Worm (Caenorhabditis elegans) whole organism, late embryonic: ENCODE measurements around the gene F40A3.4.

Experiments
- C38D4.7 ChIP-seq: fragments of 200-800 bp; sonication (Bioruptor generic); optimal IDR thresholded peaks from 2 replicates; lab custom pipeline; 2018; ENCODE audit warnings: mild to moderate bottlenecking, missing genetic modification characterization, moderate library complexity, missing compliant biosample characterization
- F13H6.1 ChIP-seq: sonication (generic microtip); optimal IDR thresholded peaks from 2 replicates; lab custom pipeline; 2016; ENCODE audit warnings: missing genetic modification characterization, missing compliant biosample characterization
- K02D7.2 ChIP-seq: sonication (generic microtip); optimal IDR thresholded peaks from 2 replicates; lab custom pipeline; 2017; ENCODE audit warnings: mild to moderate bottlenecking, missing genetic modification characterization, missing compliant biosample characterization
- K09A11.1 ChIP-seq: sonication (generic microtip); optimal IDR thresholded peaks from 2 replicates; lab custom pipeline; 2017; ENCODE audit warnings: antibody characterized with exemption, mild to moderate bottlenecking, missing genetic modification characterization, missing compliant biosample characterization; ENCODE audit not compliant: insufficient read depth
- ahr-1 ChIP-seq: sonication (generic microtip); optimal IDR thresholded peaks from 2 replicates; lab custom pipeline; 2016; ENCODE audit warnings: missing genetic modification characterization, missing compliant biosample characterization
- ama-1 ChIP-seq: fragments of 150-350 bp; optimal IDR thresholded peaks from 2 replicates; lab custom pipeline; 2014
- ceh-22 ChIP-seq: sonication (generic microtip); optimal IDR thresholded peaks from 2 replicates; lab custom pipeline; 2017; ENCODE audit warnings: missing biosample characterization, missing genetic modification characterization
- ceh-24 ChIP-seq: sonication (generic microtip); optimal IDR thresholded peaks from 2 replicates; lab custom pipeline; 2016; ENCODE audit warnings: mild to moderate bottlenecking, missing genetic modification characterization, missing compliant biosample characterization
- ceh-30 ChIP-seq: fragments of 150-350 bp; optimal IDR thresholded peaks from 2 replicates; lab custom pipeline; 2014; ENCODE audit warnings: missing biosample characterization, missing genetic modification characterization
- ceh-6 ChIP-seq: fragments of 200-800 bp; sonication (Bioruptor generic); optimal IDR thresholded peaks from 2 replicates; lab custom pipeline; 2018; ENCODE audit warnings: mild to moderate bottlenecking, missing genetic modification characterization, missing compliant biosample characterization
- ceh-9 ChIP-seq: sonication (generic microtip); optimal IDR thresholded peaks from 2 replicates; lab custom pipeline; 2016; ENCODE audit warnings: mild to moderate bottlenecking, missing genetic modification characterization, inconsistent platforms, missing compliant biosample characterization
- dmd-4 ChIP-seq: sonication (generic microtip); optimal IDR thresholded peaks from 2 replicates; lab custom pipeline; 2016; ENCODE audit warnings: borderline replicate concordance, missing genetic modification characterization, missing compliant biosample characterization
- dve-1 ChIP-seq: sonication (generic microtip); optimal IDR thresholded peaks from 2 replicates; lab custom pipeline; 2017; ENCODE audit warnings: antibody characterized with exemption, mild to moderate bottlenecking, missing genetic modification characterization, missing compliant biosample characterization
- elt-2 ChIP-seq: sonication (generic microtip); optimal IDR thresholded peaks from 2 replicates; lab custom pipeline; 2016; ENCODE audit warnings: missing genetic modification reagents, missing genetic modification characterization, missing compliant biosample characterization
- elt-4 ChIP-seq: sonication (generic microtip); optimal IDR thresholded peaks from 2 replicates; lab custom pipeline; 2016; ENCODE audit warnings: missing genetic modification characterization, missing compliant biosample characterization
- ets-4 ChIP-seq: sonication (generic microtip); optimal IDR thresholded peaks from 2 replicates; lab custom pipeline; 2016; ENCODE audit warnings: missing genetic modification characterization, missing compliant biosample characterization
- fkh-10 ChIP-seq: fragments of 150-350 bp; optimal IDR thresholded peaks from 2 replicates; lab custom pipeline; 2014; ENCODE audit warnings: missing biosample characterization, missing genetic modification reagents, missing genetic modification characterization
- fkh-6 ChIP-seq: sonication (generic microtip); optimal IDR thresholded peaks from 2 replicates; lab custom pipeline; 2016; ENCODE audit warnings: missing genetic modification characterization, missing compliant biosample characterization
- gmeb-2 ChIP-seq: sonication (generic microtip); optimal IDR thresholded peaks from 2 replicates; lab custom pipeline; 2016; ENCODE audit warnings: missing genetic modification characterization, inconsistent platforms, missing compliant biosample characterization
- hlh-13 ChIP-seq: fragments of 200-800 bp; sonication (Bioruptor generic); optimal IDR thresholded peaks from 2 replicates; lab custom pipeline; 2018; ENCODE audit warnings: mild to moderate bottlenecking, missing genetic modification characterization, missing compliant biosample characterization
- hlh-15 ChIP-seq: sonication (generic microtip); optimal IDR thresholded peaks from 2 replicates; lab custom pipeline; 2016; ENCODE audit warnings: missing genetic modification characterization, missing compliant biosample characterization
- hlh-30 ChIP-seq: sonication (generic microtip); optimal IDR thresholded peaks from 2 replicates; lab custom pipeline; 2017; ENCODE audit warnings: antibody characterized with exemption, missing genetic modification characterization, missing compliant biosample characterization; ENCODE audit not compliant: insufficient read depth
- hlh-6 ChIP-seq: sonication (generic microtip); optimal IDR thresholded peaks from 2 replicates; lab custom pipeline; 2016; ENCODE audit warnings: missing genotype, missing genetic modification characterization, missing compliant biosample characterization
- lim-6 ChIP-seq: sonication (generic microtip); optimal IDR thresholded peaks from 2 replicates; lab custom pipeline; 2016; ENCODE audit warnings: missing genetic modification characterization, missing compliant biosample characterization
- lin-11 ChIP-seq: fragments of 200-800 bp; sonication (Bioruptor generic); optimal IDR thresholded peaks from 2 replicates; lab custom pipeline; 2018; ENCODE audit warnings: mild to moderate bottlenecking, missing genetic modification characterization, missing compliant biosample characterization
- madf-2 ChIP-seq: sonication (generic microtip); optimal IDR thresholded peaks from 2 replicates; lab custom pipeline; 2017; ENCODE audit warnings: missing genetic modification characterization, missing compliant biosample characterization
- mec-3 ChIP-seq: sonication (generic microtip); optimal IDR thresholded peaks from 2 replicates; lab custom pipeline; 2016; ENCODE audit warnings: borderline replicate concordance, missing genetic modification characterization, missing compliant biosample characterization
- nfya-1 ChIP-seq: sonication (generic microtip); optimal IDR thresholded peaks from 2 replicates; lab custom pipeline; 2017; ENCODE audit warnings: missing genetic modification characterization, mild to moderate bottlenecking, missing compliant biosample characterization, antibody characterized with exemption, moderate library complexity
- nhr-232 ChIP-seq: sonication (generic microtip); optimal IDR thresholded peaks from 2 replicates; lab custom pipeline; 2016; ENCODE audit warnings: missing genetic modification characterization, missing compliant biosample characterization
- pat-9 ChIP-seq: fragments of 200-800 bp; sonication (Bioruptor generic); optimal IDR thresholded peaks from 2 replicates; lab custom pipeline; 2018; ENCODE audit warnings: mild to moderate bottlenecking, missing genetic modification characterization, moderate library complexity, missing compliant biosample characterization
- pax-1 ChIP-seq: fragments of 150-350 bp; optimal IDR thresholded peaks from 2 replicates; lab custom pipeline; 2014; ENCODE audit warnings: missing biosample characterization, missing genetic modification characterization
- pha-2 ChIP-seq: sonication (generic microtip); optimal IDR thresholded peaks from 2 replicates; lab custom pipeline; 2017; ENCODE audit warnings: mild to moderate bottlenecking, missing genetic modification characterization, missing compliant biosample characterization
- pha-4 ChIP-seq: fragments of 150-350 bp; optimal IDR thresholded peaks from 2 replicates; lab custom pipeline; 2018; ENCODE audit warnings: missing biosample characterization, missing genetic modification reagents, missing genetic modification characterization
- rnt-1 ChIP-seq: sonication (generic microtip); optimal IDR thresholded peaks from 2 replicates; lab custom pipeline; 2016; ENCODE audit warnings: missing genetic modification characterization, missing compliant biosample characterization
- sdc-2 ChIP-seq: sonication (generic microtip); optimal IDR thresholded peaks from 2 replicates; lab custom pipeline; 2016; ENCODE audit warnings: missing genotype, missing genetic modification characterization, missing compliant biosample characterization
- sox-2 ChIP-seq: fragments of 200-800 bp; sonication (Bioruptor generic); IDR thresholded peaks from 2 replicates; pipeline ENCODE4 v1.3.6; 2022; ENCODE audit warnings: missing genetic modification reagents, missing genetic modification characterization, missing compliant biosample characterization
- sox-4 ChIP-seq: sonication (generic microtip); optimal IDR thresholded peaks from 2 replicates; lab custom pipeline; 2017; ENCODE audit warnings: mild to moderate bottlenecking, missing genetic modification characterization, inconsistent platforms, missing compliant biosample characterization
- syd-9 ChIP-seq: sonication (generic microtip); optimal IDR thresholded peaks from 2 replicates; lab custom pipeline; 2016; ENCODE audit warnings: mild to moderate bottlenecking, missing genetic modification characterization, moderate library complexity, missing compliant biosample characterization
- tbx-2 ChIP-seq: sonication (generic microtip); optimal IDR thresholded peaks from 2 replicates; lab custom pipeline; 2016; ENCODE audit warnings: missing genetic modification characterization, missing compliant biosample characterization
- tbx-7 ChIP-seq: sonication (generic microtip); optimal IDR thresholded peaks from 2 replicates; lab custom pipeline; 2016; ENCODE audit warnings: missing genotype, missing genetic modification characterization, missing compliant biosample characterization
- ttx-3 ChIP-seq: sonication (generic microtip); optimal IDR thresholded peaks from 2 replicates; lab custom pipeline; 2016; ENCODE audit warnings: missing genetic modification reagents, missing genetic modification characterization, missing compliant biosample characterization
- unc-3 ChIP-seq, 2 experiments: fragments of 200-800 bp in 1 of 2; sonication (Bioruptor generic) in 1 of 2; sonication (generic microtip) in 1 of 2; conservative IDR thresholded peaks in 1 of 2; optimal IDR thresholded peaks in 1 of 2; 2 replicates each; pipeline versions ENCODE4 v1.3.6 to Lab custom; 2016 to 2022; ENCODE audit warnings: missing compliant biosample characterization in 2 of 2, missing genetic modification characterization in 2 of 2, missing genetic modification reagents in 1 of 2
- zip-5 ChIP-seq: sonication (generic microtip); optimal IDR thresholded peaks from 2 replicates; lab custom pipeline; 2016; ENCODE audit warnings: missing genetic modification characterization, missing compliant biosample characterization

The F40A3.4 gene

ce11 chrV:7839485-7839884 is 36.1 kb upstream of the F40A3.4 start, which contains the start of gene C37C3.12:
C37C3.12 (minus strand) TSS chrV:7839585.
- TF ChIP-seq unc-3 (GFP tag; conservative IDR thresholded peaks at IDR 0.05; lab: Robert Waterston, UW) (no peak), unc-3 (tag; optimal IDR thresholded peaks at IDR 0.05; lab: Kevin White, UChicago) (no peak), F13H6.1 (tag; lab: Kevin White, UChicago) (no peak), pha-2 (tag; lab: Kevin White, UChicago) (no peak), ahr-1 (tag; lab: Kevin White, UChicago) (no peak), hlh-13 (GFP tag; lab: Kevin White, UChicago) (no peak), zip-5 (no peak), ets-4 (tag; lab: Kevin White, UChicago) (no peak), ceh-9 (no peak), ceh-22 (tag; lab: Kevin White, UChicago) (no peak), madf-2 (tag; lab: Kevin White, UChicago) (no peak), gmeb-2 (no peak), fkh-6 (no peak), ceh-24 (tag; lab: Kevin White, UChicago) (no peak), nhr-232 (tag; lab: Kevin White, UChicago) (no peak)

ce11 chrV:7842228-7842627 is 33.3 kb upstream of the F40A3.4 start, which contains the start of gene grd-8:
grd-8 (plus strand) TSS chrV:7842528.
- TF ChIP-seq dve-1 (tag; lab: Kevin White, UChicago) = no peak
- TF ChIP-seq elt-2 (tag; lab: Kevin White, UChicago) = no peak
- no peak for TF ChIP-seq madf-2 (tag; lab: Kevin White, UChicago)
- no peak for TF ChIP-seq lin-11 (tag; lab: Kevin White, UChicago)
- no peak for TF ChIP-seq sdc-2 (tag; lab: Kevin White, UChicago)
- no peak for TF ChIP-seq hlh-15
- no peak for TF ChIP-seq K02D7.2 (tag; lab: Kevin White, UChicago)
- TF ChIP-seq hlh-6 (tag; lab: Kevin White, UChicago) = no peak
- TF ChIP-seq rnt-1 = no peak
- no peak for TF ChIP-seq nhr-232 (tag; lab: Kevin White, UChicago)
- no peak for TF ChIP-seq ama-1 (lab: Kevin White, UChicago)
- no peak for TF ChIP-seq pax-1 (tag; lab: Kevin White, UChicago)
- no peak for TF ChIP-seq fkh-10 (GFP tag; lab: Kevin White, UChicago)
- TF ChIP-seq C38D4.7 (GFP tag; lab: Kevin White, UChicago) = no peak
- no peak for TF ChIP-seq pat-9
- TF ChIP-seq, all 69 proteins: peak for 0

DNA sequence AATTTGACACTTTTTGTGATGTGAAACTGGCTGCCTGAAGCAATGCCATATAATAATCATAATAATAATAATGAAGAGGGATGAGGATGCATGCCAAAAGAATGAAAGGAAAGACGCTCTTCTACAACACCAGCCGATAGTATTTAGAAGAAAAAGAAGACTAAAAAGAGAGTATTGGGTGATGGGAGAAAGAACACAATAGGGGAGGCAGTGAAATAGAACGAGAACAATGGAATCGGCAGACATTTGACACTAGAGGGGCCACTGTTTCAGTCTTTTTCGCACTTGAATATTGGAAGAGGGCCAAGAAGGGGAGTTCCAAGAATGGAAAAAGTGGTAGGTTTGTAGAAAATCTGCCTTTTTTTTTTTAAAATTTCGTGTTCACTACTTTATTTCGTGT is 28.4 kb upstream of the F40A3.4 start, which contains the start of gene memo-1:
Gene memo-1 (minus strand): TSS at position 2 of the 400 bp plus-strand sequence.
- TF ChIP-seq dve-1 (tag; lab: Kevin White, UChicago) (no peak), hlh-30 (tag; lab: Kevin White, UChicago) (no peak), dmd-4 (tag; lab: Kevin White, UChicago) (no peak), tbx-7 (no peak), sox-2 (peak; percentile 44), tbx-2 (no peak)

- TF ChIP-seq ceh-6 (GFP tag; lab: Kevin White, UChicago) (no peak), sdc-2 (tag; lab: Kevin White, UChicago) (no peak), sox-4 (tag; lab: Kevin White, UChicago) (no peak), mec-3 (tag; lab: Kevin White, UChicago) (no peak), hlh-6 (tag; lab: Kevin White, UChicago) (no peak), ceh-24 (tag; lab: Kevin White, UChicago) (no peak), pat-9 (no peak), syd-9 (tag; lab: Kevin White, UChicago) (no peak), gmeb-2 (no peak), pha-4 (no peak), nfya-1 (no peak), elt-4 (no peak), F13H6.1 (tag; lab: Kevin White, UChicago) (no peak), K09A11.1 (tag; lab: Kevin White, UChicago) (no peak), ahr-1 (tag; lab: Kevin White, UChicago) (no peak), ceh-30 (tag; lab: Kevin White, UChicago) (no peak), lim-6 (tag; lab: Kevin White, UChicago) (no peak), ttx-3 (tag; lab: Kevin White, UChicago) (no peak)
- TF ChIP-seq, all 69 proteins: peak for 0
These were observed 27.9 kb upstream of the F40A3.4 start for ce11 chrV:7847687-7848086.
